Worm (Caenorhabditis elegans) whole organism, young adult: Measurements from ENCODE around the gene ufd-2.

Experiments used
- B0019.2 ChIP-seq: fragments of 200-800 bp; sonication (Bioruptor generic); conservative IDR thresholded peaks from 2 replicates; pipeline ENCODE4 v1.3.6; 2022; ENCODE audit warnings: missing genetic modification reagents, missing genetic modification characterization, missing compliant biosample characterization
- B0336.3 ChIP-seq: fragments of 200-800 bp; sonication (Bioruptor generic); IDR thresholded peaks from 2 replicates; pipeline ENCODE4 v1.3.6; 2022; ENCODE audit warnings: missing genetic modification characterization, missing compliant biosample characterization
- C06A6.2 ChIP-seq: fragments of 200-800 bp; sonication (Bioruptor generic); conservative IDR thresholded peaks from 2 replicates; pipeline ENCODE4 v1.3.6; 2022; ENCODE audit warnings: missing genetic modification characterization, missing compliant biosample characterization
- cebp-2 ChIP-seq: fragments of 200-800 bp; sonication (Bioruptor generic); IDR thresholded peaks from 2 replicates; pipeline ENCODE4 v1.3.6; 2022; ENCODE audit warnings: missing genetic modification characterization, missing compliant biosample characterization
- ceh-91 ChIP-seq: fragments of 200-800 bp; sonication (Bioruptor generic); IDR thresholded peaks from 2 replicates; pipeline ENCODE4 v1.3.6; 2022; ENCODE audit warnings: missing genetic modification reagents, missing genetic modification characterization, missing compliant biosample characterization
- dpl-1 ChIP-seq: fragments of 150-350 bp; optimal IDR thresholded peaks from 2 replicates; lab custom pipeline; 2014; ENCODE audit warnings: missing biosample characterization, missing genetic modification reagents, missing genetic modification characterization
- him-1 ChIP-seq: sonication (generic microtip); optimal IDR thresholded peaks from 2 replicates; lab custom pipeline; 2016; ENCODE audit warnings: missing genotype, missing genetic modification reagents, missing genetic modification characterization, missing compliant biosample characterization
- hmg-1.2 ChIP-seq: fragments of 200-800 bp; sonication (Bioruptor generic); IDR thresholded peaks from 2 replicates; pipeline ENCODE4 v1.3.6; 2022; ENCODE audit warnings: missing genetic modification reagents, missing genetic modification characterization, missing compliant biosample characterization
- lin-35 ChIP-seq, 3 experiments: fragments of 150-350 bp in 2 of 3; sonication (generic microtip) in 1 of 3; optimal IDR thresholded peaks; 2 replicates each; lab custom pipeline; 2014 to 2018; ENCODE audit warnings: missing biosample characterization in 3 of 3, missing genetic modification characterization in 3 of 3, missing genetic modification reagents in 3 of 3
- lsy-27 ChIP-seq: sonication (generic microtip); optimal IDR thresholded peaks from 2 replicates; lab custom pipeline; 2017; ENCODE audit warnings: missing genetic modification characterization, mild to moderate bottlenecking, missing compliant biosample characterization, antibody characterized with exemption, missing genotype, borderline replicate concordance; ENCODE audit not compliant: insufficient read depth
- pha-4 ChIP-seq: fragments of 150-350 bp; sonication (generic microtip); optimal IDR thresholded peaks from 2 replicates; lab custom pipeline; 2014; ENCODE audit warnings: missing biosample characterization, missing genetic modification reagents, missing genetic modification characterization
- snpc-1.3 ChIP-seq: sonication (generic microtip); optimal IDR thresholded peaks from 2 replicates; lab custom pipeline; 2017; ENCODE audit warnings: missing genetic modification characterization, mild to moderate bottlenecking, missing compliant biosample characterization, antibody characterized with exemption, moderate library complexity, missing genotype, missing genetic modification reagents; ENCODE audit not compliant: insufficient read depth
- snpc-3.4 ChIP-seq: sonication (generic microtip); optimal IDR thresholded peaks from 2 replicates; lab custom pipeline; 2017; ENCODE audit warnings: missing genetic modification characterization, mild to moderate bottlenecking, missing compliant biosample characterization, antibody characterized with exemption, moderate library complexity, missing genotype, missing genetic modification reagents
- unc-62 ChIP-seq: fragments of 150-350 bp; optimal IDR thresholded peaks from 2 replicates; lab custom pipeline; 2014; ENCODE audit warnings: missing biosample characterization, missing genetic modification reagents, missing genetic modification characterization

DNA sequence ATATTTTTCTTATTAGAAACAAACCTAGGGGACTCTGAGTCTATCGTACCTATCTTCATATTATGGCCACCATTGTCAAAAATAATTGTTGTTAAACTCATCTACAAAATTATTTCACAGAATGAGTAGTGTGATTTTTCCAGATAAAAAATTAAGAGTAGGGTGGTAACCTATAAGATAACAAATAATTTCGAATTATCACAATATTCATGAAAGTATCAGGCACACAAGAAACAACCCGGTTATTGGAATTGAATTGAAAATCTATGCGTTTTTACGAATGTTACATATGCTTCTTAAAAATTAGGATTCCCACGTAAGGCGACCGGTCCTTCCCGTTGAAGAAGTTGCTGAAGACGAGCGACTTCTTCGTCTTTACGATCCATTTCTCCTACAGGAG, 25.3 kb upstream of the ufd-2 start, which contains the start of gene arp-6:
- TF ChIP-seq pha-4 (tag; lab: Kevin White, UChicago) (no peak), snpc-3.4 (tag; lab: Kevin White, UChicago) (no peak), dpl-1 (GFP tag; lab: Kevin White, UChicago) (no peak), snpc-1.3 (tag; lab: Kevin White, UChicago) (no peak), C06A6.2 (GFP tag; lab: Robert Waterston, UW) (no peak), B0336.3 (GFP tag; lab: Robert Waterston, UW) (no peak), hmg-1.2 (GFP tag; lab: Robert Waterston, UW) (no peak), B0019.2 (GFP tag; lab: Robert Waterston, UW) (no peak), cebp-2 (GFP tag; lab: Robert Waterston, UW) (no peak), lin-35 (GFP tag; optimal IDR thresholded peaks at IDR 0.05; lab: Kevin White, UChicago) (no peak), him-1 (tag; lab: Kevin White, UChicago) (no peak), ceh-91 (GFP tag; lab: Robert Waterston, UW) (no peak), lsy-27 (no peak), unc-62 (GFP tag; lab: Kevin White, UChicago) (no peak)
